Fruit fly (Drosophila melanogaster) Kc167 (cell line): Measurements from ENCODE around the gene CG15514.

ENCODE experiments used
- Myc ChIP-seq: fragments of >200 bp; optimal IDR thresholded peaks from 2 replicates; lab custom pipeline; 2017; ENCODE audit warnings: missing external identifiers
- Sin3A ChIP-seq: fragments of >200 bp; optimal IDR thresholded peaks from 2 replicates; lab custom pipeline; 2018; ENCODE audit warnings: missing external identifiers
- h ChIP-seq: fragments of >200 bp; optimal IDR thresholded peaks from 3 replicates; lab custom pipeline; 2018; ENCODE audit warnings: missing external identifiers
- insv ChIP-seq: fragments of >200 bp; optimal IDR thresholded peaks from 3 replicates; lab custom pipeline; 2018; ENCODE audit warnings: missing external identifiers
- psq ChIP-seq: fragments of >200 bp; optimal IDR thresholded peaks from 2 replicates; lab custom pipeline; 2017; ENCODE audit warnings: missing external identifiers
- ttk ChIP-seq: sonication (Bioruptor generic); optimal IDR thresholded peaks from 2 replicates; lab custom pipeline; 2017; ENCODE audit warnings: missing external identifiers

CG15514 gene

dm6 chr3R:29876232-29876631 lies 14.9 kb upstream of the CG15514 start:
- TF ChIP-seq Sin3A (lab: Kevin White, UChicago) (no peak), ttk (lab: Kevin White, UChicago) (no peak), Myc (no peak)

- TF ChIP-seq insv (lab: Kevin White, UChicago) (no peak), psq (lab: Kevin White, UChicago) (no peak), Myc (no peak), Sin3A (lab: Kevin White, UChicago) (no peak), h (lab: Kevin White, UChicago) (no peak), ttk (lab: Kevin White, UChicago) (no peak)
Observed at dm6 chr3R:29875830-29876229, 14.5 kb upstream of the CG15514 start.

dm6 chr3R:29869350-29869688 lies 8.0 kb upstream of the CG15514 start, which contains the start of gene CG34133:
Gene CG34133, plus strand, starts transcription at chr3R:29869365.
- TF ChIP-seq psq (lab: Kevin White, UChicago): no peak
- no peak for TF ChIP-seq ttk (lab: Kevin White, UChicago)
- TF ChIP-seq Myc: no peak
- no peak for TF ChIP-seq h (lab: Kevin White, UChicago)
- TF ChIP-seq Sin3A (lab: Kevin White, UChicago): no peak
- no peak for TF ChIP-seq insv (lab: Kevin White, UChicago)

- TF ChIP-seq Myc (no peak), Sin3A (lab: Kevin White, UChicago) (no peak), insv (lab: Kevin White, UChicago) (no peak), h (lab: Kevin White, UChicago) (no peak), psq (lab: Kevin White, UChicago) (no peak), ttk (lab: Kevin White, UChicago) (no peak)
Observed at dm6 chr3R:29868676-29869349, 7.5 kb upstream of the CG15514 start, which contains the start of gene Zip99C. Gene Zip99C, minus strand, starts transcription at chr3R:29868895.

- TF ChIP-seq Myc (no peak), Sin3A (lab: Kevin White, UChicago) (no peak), psq (lab: Kevin White, UChicago) (no peak), h (lab: Kevin White, UChicago) (no peak), ttk (lab: Kevin White, UChicago) (no peak)
Observed at dm6 chr3R:29867895-29868294, 6.6 kb upstream of the CG15514 start.

dm6 chr3R:29867470-29867869 lies 6.2 kb upstream of the CG15514 start:
- TF ChIP-seq ttk (lab: Kevin White, UChicago): no peak
- no peak for TF ChIP-seq h (lab: Kevin White, UChicago)
- TF ChIP-seq Sin3A (lab: Kevin White, UChicago): no peak
- TF ChIP-seq Myc: no peak
- no peak for TF ChIP-seq insv (lab: Kevin White, UChicago)

- TF ChIP-seq Sin3A (lab: Kevin White, UChicago): no peak
- no peak for TF ChIP-seq Myc
- no peak for TF ChIP-seq psq (lab: Kevin White, UChicago)
- TF ChIP-seq h (lab: Kevin White, UChicago): no peak
- TF ChIP-seq ttk (lab: Kevin White, UChicago): no peak
- no peak for TF ChIP-seq insv (lab: Kevin White, UChicago)
Observed at dm6 chr3R:29866706-29867105, 5.4 kb upstream of the CG15514 start.

- TF ChIP-seq insv (lab: Kevin White, UChicago) (no peak), ttk (lab: Kevin White, UChicago) (peak; percentile 80)
Observed at dm6 chr3R:29862795-29863194, 1.5 kb upstream of the CG15514 start.

- TF ChIP-seq insv (lab: Kevin White, UChicago) (no peak), ttk (lab: Kevin White, UChicago) (no peak), psq (lab: Kevin White, UChicago) (no peak), Myc (no peak), Sin3A (lab: Kevin White, UChicago) (no peak), h (lab: Kevin White, UChicago) (no peak)
Observed at dm6 chr3R:29859763-29860162, 1.5 kb downstream of the CG15514 start.

- TF ChIP-seq Sin3A (lab: Kevin White, UChicago) (no peak), ttk (lab: Kevin White, UChicago) (no peak)
Observed at dm6 chr3R:29858806-29859205, 2.5 kb downstream of the CG15514 start, which contains the start of gene CG7824. Gene CG7824, minus strand, starts transcription at chr3R:29858936.

- TF ChIP-seq insv (lab: Kevin White, UChicago) (no peak), psq (lab: Kevin White, UChicago) (no peak), h (lab: Kevin White, UChicago) (no peak), Sin3A (lab: Kevin White, UChicago) (no peak), Myc (no peak), ttk (lab: Kevin White, UChicago) (no peak)
Observed at dm6 chr3R:29857228-29857627, 4.1 kb downstream of the CG15514 start, which contains the start of gene dgt1. Gene dgt1, minus strand, starts transcription at chr3R:29857491.

dm6 chr3R:29847126-29847525 lies 14.2 kb downstream of the CG15514 start:
- no peak for TF ChIP-seq psq (lab: Kevin White, UChicago)
- TF ChIP-seq h (lab: Kevin White, UChicago): no peak
- no peak for TF ChIP-seq Sin3A (lab: Kevin White, UChicago)
- no peak for TF ChIP-seq insv (lab: Kevin White, UChicago)
- TF ChIP-seq Myc: no peak
- TF ChIP-seq ttk (lab: Kevin White, UChicago): no peak
